Fruit fly (Drosophila melanogaster): Measurements from ENCODE around the gene Tgs1.

Tgs1 gene

dm6 chr3R:18261602-18262001, 6.3 kb downstream of the Tgs1 start (continued):
- TF ChIP-seq Dek (tag; optimal IDR thresholded peaks at IDR 0.05), result no peak

dm6 chr3R:18265275-18265674, 9.9 kb downstream of the Tgs1 start:
- TF ChIP-seq Trl (optimal IDR thresholded peaks at IDR 0.05), result peak; percentile 62 to 77
- TF ChIP-seq Trl (GFP tag; optimal IDR thresholded peaks at IDR 0.05), result no peak
- TF ChIP-seq CG18599 (GFP tag; optimal IDR thresholded peaks at IDR 0.05), result peak; percentile 6
- TF ChIP-seq CG11398 (GFP tag; optimal IDR thresholded peaks at IDR 0.05), result no peak
- no peak for TF ChIP-seq sima (GFP tag; optimal IDR thresholded peaks at IDR 0.05)
- TF ChIP-seq Nf-YB (GFP tag; optimal IDR thresholded peaks at IDR 0.05), result peak; percentile 32
- TF ChIP-seq Adf1 (GFP tag; IDR thresholded peaks at IDR 0.05), result peak; percentile 87
- peak; percentile 78 for TF ChIP-seq ewg (GFP tag; optimal IDR thresholded peaks at IDR 0.05)
- peak; percentile 62 for TF ChIP-seq Nf-YC (tag; optimal IDR thresholded peaks at IDR 0.05)
- no peak for TF ChIP-seq psq (GFP tag; optimal IDR thresholded peaks at IDR 0.05)
- peak; percentile 11 for TF ChIP-seq cg (GFP tag; optimal IDR thresholded peaks at IDR 0.05)
- TF ChIP-seq CG3163 (GFP tag; optimal IDR thresholded peaks at IDR 0.05), result peak; percentile 42

- no peak for TF ChIP-seq chinmo (GFP tag; IDR thresholded peaks at IDR 0.05; ENCODE audit: partially characterized antibody)
- no peak for TF ChIP-seq schlank (tag; optimal IDR thresholded peaks at IDR 0.05)
- TF ChIP-seq Nf-YC (tag; optimal IDR thresholded peaks at IDR 0.05), result peak; percentile 93
- no peak for TF ChIP-seq ase (GFP tag; IDR thresholded peaks at IDR 0.05)
- peak; percentile 94 for TF ChIP-seq Nf-YB (GFP tag; optimal IDR thresholded peaks at IDR 0.05)
- no peak for TF ChIP-seq NfI (GFP tag; optimal IDR thresholded peaks at IDR 0.05)
- TF ChIP-seq exex (tag; optimal IDR thresholded peaks at IDR 0.05), result no peak
- TF ChIP-seq seq (GFP tag; IDR thresholded peaks at IDR 0.05), result peak; percentile 51; the same call in 1 of the 2 replicates
These were observed 11.3 kb downstream of the Tgs1 start for dm6 chr3R:18266665-18267064.

- TF ChIP-seq Myb (GFP tag; optimal IDR thresholded peaks at IDR 0.05) (no peak), CG10366 (GFP tag; IDR thresholded peaks at IDR 0.05) (no peak), CG7357 (GFP tag; IDR thresholded peaks at IDR 0.05) (no peak), CG4404 (GFP tag; IDR thresholded peaks at IDR 0.05) (peak; percentile 19; the same call in 1 of the 2 replicates), CG6689 (GFP tag; IDR thresholded peaks at IDR 0.05) (no peak), CG43689 (GFP tag; IDR thresholded peaks at IDR 0.05) (peak; percentile 9; the same call in 1 of the 2 replicates), Ets97D (GFP tag; optimal IDR thresholded peaks at IDR 0.05) (peak; percentile 48), corto (GFP tag; optimal IDR thresholded peaks at IDR 0.05) (no peak), CG7271 (tag; optimal IDR thresholded peaks at IDR 0.05) (peak; percentile 36), sima (GFP tag; optimal IDR thresholded peaks at IDR 0.05) (no peak), Nf-YA (GFP tag; IDR thresholded peaks at IDR 0.05) (0 out of 2 replicates have a peak, but pooled peaks have one; percentile 20), Adf1 (GFP tag; IDR thresholded peaks at IDR 0.05) (peak; percentile 57), cg (GFP tag; optimal IDR thresholded peaks at IDR 0.05) (peak; percentile 33), CG9437 (GFP tag; optimal IDR thresholded peaks at IDR 0.05) (no peak), CG15514 (GFP tag; optimal IDR thresholded peaks at IDR 0.05) (peak; percentile 49), CG6272 (GFP tag; IDR thresholded peaks at IDR 0.05) (0 out of 2 replicates have a peak, but pooled peaks have one; percentile 25), ranshi (GFP tag; IDR thresholded peaks at IDR 0.05) (no peak)
These were observed 12.2 kb downstream of the Tgs1 start, which contains the start of gene CG18599 for dm6 chr3R:18267489-18267888. CG18599 (plus strand) TSS chr3R:18267789.

- no peak for TF ChIP-seq Bdp1 (GFP tag; optimal IDR thresholded peaks at IDR 0.05)
- TF ChIP-seq Ets65A (GFP tag), result peak; percentile 92
- no peak for TF ChIP-seq CG13296 (GFP tag; optimal IDR thresholded peaks at IDR 0.05)
- TF ChIP-seq CG6254 (GFP tag; optimal IDR thresholded peaks at IDR 0.05), result no peak
- no peak for TF ChIP-seq CG10462 (GFP tag; optimal IDR thresholded peaks at IDR 0.05)
- TF ChIP-seq Adf1 (GFP tag; IDR thresholded peaks at IDR 0.05), result peak; percentile 67
- TF ChIP-seq Ets97D (GFP tag; optimal IDR thresholded peaks at IDR 0.05), result no peak
- TF ChIP-seq CG6765 (GFP tag; optimal IDR thresholded peaks at IDR 0.05), result no peak
- TF ChIP-seq CoRest (tag; optimal IDR thresholded peaks at IDR 0.05), result no peak
- TF ChIP-seq sna (GFP tag; IDR thresholded peaks at IDR 0.05; ENCODE audit: partially characterized antibody), result 0 out of 2 replicates have a peak, but pooled peaks have one; percentile 27
- TF ChIP-seq Dfd (GFP tag; optimal IDR thresholded peaks at IDR 0.05), result peak in 1 of 2 experiments; percentile 39
- peak; percentile 17 for TF ChIP-seq nerfin-1 (tag; optimal IDR thresholded peaks at IDR 0.05)
- no peak for TF ChIP-seq CG10431 (GFP tag; optimal IDR thresholded peaks at IDR 0.05)
- TF ChIP-seq br (optimal IDR thresholded peaks at IDR 0.05), result no peak
These were observed 14.5 kb downstream of the Tgs1 start for dm6 chr3R:18269744-18270348.
